1 fruit fly cellular context compared by ENCODE assay signal in genomic region chr2L:470336-470934, dm6.
TF ChIP-seq lines count a peak whose summit lies in the region.

No protein-coding gene starts in this region.

TF ChIP-seq in whole organism, embryonic, 481 proteins besides CTCF, POLR2A, EP300 and RAD21 (continued from another document):
- peak; percentile 78 for TF ChIP-seq CG30403 (GFP tag; optimal IDR thresholded peaks at IDR 0.05; lab: Kevin White, UChicago)
- TF ChIP-seq CG10959 (GFP tag; IDR thresholded peaks at IDR 0.05; lab: Robert Waterston, UW), result 0 out of 2 replicates have a peak, but pooled peaks have one; percentile 7
- TF ChIP-seq CG10462 (GFP tag; optimal IDR thresholded peaks at IDR 0.05; lab: Kevin White, UChicago), result peak; percentile 12
- TF ChIP-seq Eip74EF (GFP tag; optimal IDR thresholded peaks at IDR 0.05; lab: Kevin White, UChicago), result peak in 1 of 2 experiments; percentile 43
- TF ChIP-seq slbo (GFP tag; IDR thresholded peaks at IDR 0.05; lab: Robert Waterston, UW), result peak; percentile 82
- 0 out of 2 replicates have a peak, but pooled peaks have one; percentile 22 for TF ChIP-seq ro (GFP tag; IDR thresholded peaks at IDR 0.05; lab: Robert Waterston, UW)
- TF ChIP-seq Hr39 (optimal IDR thresholded peaks at IDR 0.05; lab: Kevin White, UChicago), result no peak
- peak; percentile 59 for TF ChIP-seq tap (tag; optimal IDR thresholded peaks at IDR 0.05; lab: Kevin White, UChicago)
- 0 out of 2 replicates have a peak, but pooled peaks have one; percentile 12 for TF ChIP-seq chm (GFP tag; IDR thresholded peaks at IDR 0.05; lab: Robert Waterston, UW)
- TF ChIP-seq maf-S (GFP tag; optimal IDR thresholded peaks at IDR 0.05; lab: Kevin White, UChicago), result peak; percentile 75
- peak; percentile 68 for TF ChIP-seq ranshi (GFP tag; IDR thresholded peaks at IDR 0.05; lab: Robert Waterston, UW)
- TF ChIP-seq nerfin-2 (GFP tag; IDR thresholded peaks at IDR 0.05; lab: Robert Waterston, UW; ENCODE audit: partially characterized antibody), result no peak
- peak; percentile 51 for TF ChIP-seq CG30431 (GFP tag; optimal IDR thresholded peaks at IDR 0.05; lab: Kevin White, UChicago)
- 0 out of 2 replicates have a peak, but pooled peaks have one; percentile 11 for TF ChIP-seq Lim3 (GFP tag; IDR thresholded peaks at IDR 0.05; lab: Robert Waterston, UW)
- TF ChIP-seq gsb-n (tag; optimal IDR thresholded peaks at IDR 0.05; lab: Kevin White, UChicago), result peak; percentile 37
- TF ChIP-seq Bgb (GFP tag; IDR thresholded peaks at IDR 0.05; lab: Robert Waterston, UW; ENCODE audit: partially characterized antibody), result no peak
- TF ChIP-seq CG11696 (GFP tag; IDR thresholded peaks at IDR 0.05; lab: Robert Waterston, UW), result peak; percentile 60
- peak; percentile 21 for TF ChIP-seq Nf-YB (GFP tag; optimal IDR thresholded peaks at IDR 0.05; lab: Kevin White, UChicago)
- TF ChIP-seq CG12391 (tag; optimal IDR thresholded peaks at IDR 0.05; lab: Kevin White, UChicago), result peak; percentile 63
- peak; percentile 84 for TF ChIP-seq fd96Cb (tag; optimal IDR thresholded peaks at IDR 0.05; lab: Kevin White, UChicago)
- peak; percentile 77 for TF ChIP-seq zfh1 (GFP tag; IDR thresholded peaks at IDR 0.05; lab: Robert Waterston, UW)
- no peak for TF ChIP-seq HLH4C (GFP tag; IDR thresholded peaks at IDR 0.05; lab: Robert Waterston, UW; ENCODE audit: partially characterized antibody)
- peak; percentile 73 for TF ChIP-seq CG15011 (GFP tag; optimal IDR thresholded peaks at IDR 0.05; lab: Kevin White, UChicago)
- no peak for TF ChIP-seq CkIIα-i1 (GFP tag; IDR thresholded peaks at IDR 0.05; lab: Robert Waterston, UW)
- no peak for TF ChIP-seq CG9797 (GFP tag; optimal IDR thresholded peaks at IDR 0.05; lab: Kevin White, UChicago)
- TF ChIP-seq CG18011 (GFP tag; optimal IDR thresholded peaks at IDR 0.05; lab: Kevin White, UChicago), result peak; percentile 30
- peak; percentile 52 for TF ChIP-seq CG13894 (tag; optimal IDR thresholded peaks at IDR 0.05; lab: Kevin White, UChicago)
- peak; percentile 91 for TF ChIP-seq CG7786 (GFP tag; optimal IDR thresholded peaks at IDR 0.05; lab: Kevin White, UChicago)
- peak; percentile 41 for TF ChIP-seq CG3995 (GFP tag; optimal IDR thresholded peaks at IDR 0.05; lab: Kevin White, UChicago)
- peak; percentile 74 for TF ChIP-seq mirr (GFP tag; optimal IDR thresholded peaks at IDR 0.05; lab: Kevin White, UChicago)
- TF ChIP-seq CG43689 (GFP tag; IDR thresholded peaks at IDR 0.05; lab: Robert Waterston, UW), result peak; percentile 37; the same call in 1 of the 2 replicates
- peak; percentile 64; the same call in 2 of the 3 replicates for TF ChIP-seq CG2889 (GFP tag; IDR thresholded peaks at IDR 0.05; lab: Robert Waterston, UW)
- peak; percentile 63 for TF ChIP-seq CG18764 (GFP tag; optimal IDR thresholded peaks at IDR 0.05; lab: Kevin White, UChicago)
- no peak for TF ChIP-seq pita (GFP tag; optimal IDR thresholded peaks at IDR 0.05; lab: Kevin White, UChicago)
- TF ChIP-seq lov (optimal IDR thresholded peaks at IDR 0.05; lab: Kevin White, UChicago), result no peak
- no peak for TF ChIP-seq lov (GFP tag; IDR thresholded peaks at IDR 0.05; lab: Robert Waterston, UW)
- peak; percentile 82 for TF ChIP-seq CG6689 (GFP tag; IDR thresholded peaks at IDR 0.05; lab: Robert Waterston, UW)
- TF ChIP-seq CG4617 (GFP tag; optimal IDR thresholded peaks at IDR 0.05; lab: Kevin White, UChicago; ENCODE audit: borderline replicate concordance), result peak; percentile 17
- no peak for TF ChIP-seq trh (GFP tag; optimal IDR thresholded peaks at IDR 0.05; lab: Kevin White, UChicago)
- TF ChIP-seq CG31365 (tag; optimal IDR thresholded peaks at IDR 0.05; lab: Kevin White, UChicago), result peak; percentile 56
- no peak for TF ChIP-seq h (optimal IDR thresholded peaks at IDR 0.05; lab: Kevin White, UChicago)
- TF ChIP-seq ken (GFP tag; IDR thresholded peaks at IDR 0.05; lab: Robert Waterston, UW), result peak; percentile 64; the same call in 2 of the 3 replicates
- no peak for TF ChIP-seq tna (GFP tag; IDR thresholded peaks at IDR 0.05; lab: Robert Waterston, UW; ENCODE audit: partially characterized antibody)
- TF ChIP-seq B-H2 (GFP tag; optimal IDR thresholded peaks at IDR 0.05; lab: Kevin White, UChicago), result peak; percentile 2
- TF ChIP-seq CG11723 (GFP tag; optimal IDR thresholded peaks at IDR 0.05; lab: Kevin White, UChicago), result peak; percentile 17
- TF ChIP-seq emc (GFP tag; optimal IDR thresholded peaks at IDR 0.05; lab: Kevin White, UChicago), result peak; percentile 39
- TF ChIP-seq Meics (GFP tag; optimal IDR thresholded peaks at IDR 0.05; lab: Kevin White, UChicago), result peak; percentile 80
- TF ChIP-seq Dip3 (GFP tag; optimal IDR thresholded peaks at IDR 0.05; lab: Kevin White, UChicago), result peak; percentile 92
- TF ChIP-seq br (optimal IDR thresholded peaks at IDR 0.05; lab: Kevin White, UChicago), result no peak
- peak; percentile 35 for TF ChIP-seq CG1603 (tag; optimal IDR thresholded peaks at IDR 0.05; lab: Kevin White, UChicago)
- peak; percentile 90 for TF ChIP-seq D19A (tag; optimal IDR thresholded peaks at IDR 0.05; lab: Kevin White, UChicago)
- TF ChIP-seq repo (GFP tag; optimal IDR thresholded peaks at IDR 0.05; lab: Kevin White, UChicago), result peak; percentile 50
- TF ChIP-seq cg (GFP tag; optimal IDR thresholded peaks at IDR 0.05; lab: Kevin White, UChicago), result peak; percentile 58
- peak; percentile 71 for TF ChIP-seq ci (GFP tag; IDR thresholded peaks at IDR 0.05; lab: Robert Waterston, UW)
- peak; percentile 78 for TF ChIP-seq chn (GFP tag; optimal IDR thresholded peaks at IDR 0.05; lab: Kevin White, UChicago)
- no peak for TF ChIP-seq hkb (optimal IDR thresholded peaks at IDR 0.05; lab: Kevin White, UChicago)
- TF ChIP-seq hkb (GFP tag; IDR thresholded peaks at IDR 0.05; lab: Robert Waterston, UW), result peak; percentile 70
- TF ChIP-seq ewg (GFP tag; optimal IDR thresholded peaks at IDR 0.05; lab: Kevin White, UChicago), result peak; percentile 61
- TF ChIP-seq pb (GFP tag; optimal IDR thresholded peaks at IDR 0.05; lab: Kevin White, UChicago), result peak; percentile 77
- peak; percentile 80 to 88 for TF ChIP-seq Pdp1 (GFP tag; optimal IDR thresholded peaks at IDR 0.05; lab: Kevin White, UChicago)
- peak; percentile 7 for TF ChIP-seq CG3065 (GFP tag; optimal IDR thresholded peaks at IDR 0.05; lab: Kevin White, UChicago)
- TF ChIP-seq CG12104 (GFP tag; optimal IDR thresholded peaks at IDR 0.05; lab: Kevin White, UChicago), result peak; percentile 58
- TF ChIP-seq HmgZ (tag; optimal IDR thresholded peaks at IDR 0.05; lab: Kevin White, UChicago), result peak; percentile 46
- no peak for TF ChIP-seq hth (optimal IDR thresholded peaks at IDR 0.05; lab: Kevin White, UChicago)
- TF ChIP-seq insv (GFP tag; optimal IDR thresholded peaks at IDR 0.05; lab: Kevin White, UChicago), result no peak
- TF ChIP-seq Lhr (GFP tag; optimal IDR thresholded peaks at IDR 0.05; lab: Kevin White, UChicago), result no peak
- peak; percentile 76 for TF ChIP-seq esg (GFP tag; conservative IDR thresholded peaks at IDR 0.05; lab: Robert Waterston, UW)
- TF ChIP-seq CG4424 (GFP tag; optimal IDR thresholded peaks at IDR 0.05; lab: Kevin White, UChicago), result peak; percentile 71
- peak; percentile 82 for TF ChIP-seq CG18599 (GFP tag; optimal IDR thresholded peaks at IDR 0.05; lab: Kevin White, UChicago)
- TF ChIP-seq CG1647 (GFP tag; optimal IDR thresholded peaks at IDR 0.05; lab: Kevin White, UChicago), result peak; percentile 32
- TF ChIP-seq CG6254 (GFP tag; optimal IDR thresholded peaks at IDR 0.05; lab: Kevin White, UChicago), result no peak
- peak; percentile 83 for TF ChIP-seq ab (GFP tag; optimal IDR thresholded peaks at IDR 0.05; lab: Kevin White, UChicago)
- TF ChIP-seq CG9437 (GFP tag; optimal IDR thresholded peaks at IDR 0.05; lab: Kevin White, UChicago), result peak; percentile 49
- TF ChIP-seq pfk (GFP tag; optimal IDR thresholded peaks at IDR 0.05; lab: Kevin White, UChicago), result no peak
- peak; percentile 35 for TF ChIP-seq CG3407 (GFP tag; optimal IDR thresholded peaks at IDR 0.05; lab: Kevin White, UChicago)
- peak; percentile 73 for TF ChIP-seq slou (GFP tag; optimal IDR thresholded peaks at IDR 0.05; lab: Kevin White, UChicago)
- TF ChIP-seq tll (GFP tag; optimal IDR thresholded peaks at IDR 0.05; lab: Kevin White, UChicago), result no peak
- no peak for TF ChIP-seq pros (GFP tag; optimal IDR thresholded peaks at IDR 0.05; lab: Kevin White, UChicago)
- no peak for TF ChIP-seq knrl (GFP tag; IDR thresholded peaks at IDR 0.05; lab: Robert Waterston, UW; ENCODE audit: partially characterized antibody)
- peak; percentile 78 for TF ChIP-seq CG12236 (GFP tag; optimal IDR thresholded peaks at IDR 0.05; lab: Kevin White, UChicago)
- peak; percentile 74 for TF ChIP-seq Dad (GFP tag; optimal IDR thresholded peaks at IDR 0.05; lab: Kevin White, UChicago)
- TF ChIP-seq fru (optimal IDR thresholded peaks at IDR 0.05; lab: Kevin White, UChicago), result no peak
- TF ChIP-seq Hr3 (GFP tag; optimal IDR thresholded peaks at IDR 0.05; lab: Kevin White, UChicago), result peak; percentile 62
- TF ChIP-seq Mad (GFP tag; optimal IDR thresholded peaks at IDR 0.05; lab: Kevin White, UChicago), result peak; percentile 77
- TF ChIP-seq pan (optimal IDR thresholded peaks at IDR 0.05; lab: Kevin White, UChicago), result no peak
- TF ChIP-seq pan (GFP tag; optimal IDR thresholded peaks at IDR 0.05 in 1 of 2, IDR thresholded peaks at IDR 0.05 in 1 of 2), result peak in 1 of 2 experiments; percentile 74
- TF ChIP-seq CG13123 (GFP tag; optimal IDR thresholded peaks at IDR 0.05; lab: Kevin White, UChicago), result peak; percentile 62
- TF ChIP-seq ind (GFP tag; optimal IDR thresholded peaks at IDR 0.05; lab: Kevin White, UChicago), result peak; percentile 82
- no peak for TF ChIP-seq sc (optimal IDR thresholded peaks at IDR 0.05; lab: Kevin White, UChicago)
- peak; percentile 24 for TF ChIP-seq sc (GFP tag; optimal IDR thresholded peaks at IDR 0.05; lab: Kevin White, UChicago)
- peak; percentile 79 for TF ChIP-seq Side (GFP tag; optimal IDR thresholded peaks at IDR 0.05; lab: Kevin White, UChicago)
- peak; percentile 87 for TF ChIP-seq eyg (GFP tag; optimal IDR thresholded peaks at IDR 0.05; lab: Kevin White, UChicago)
- 0 out of 2 replicates have a peak, but pooled peaks have one; percentile 11 for TF ChIP-seq bowl (GFP tag; IDR thresholded peaks at IDR 0.05; lab: Robert Waterston, UW)
- TF ChIP-seq Fer1 (GFP tag; optimal IDR thresholded peaks at IDR 0.05; lab: Kevin White, UChicago), result peak; percentile 87
- TF ChIP-seq CG31441 (GFP tag; IDR thresholded peaks at IDR 0.05; lab: Robert Waterston, UW), result peak; percentile 45
- TF ChIP-seq BtbVII (GFP tag; optimal IDR thresholded peaks at IDR 0.05; lab: Kevin White, UChicago), result peak; percentile 14
- peak; percentile 3 for TF ChIP-seq kah (GFP tag; optimal IDR thresholded peaks at IDR 0.05; lab: Kevin White, UChicago)
- TF ChIP-seq CG10366 (GFP tag; IDR thresholded peaks at IDR 0.05; lab: Robert Waterston, UW), result peak; percentile 64
- peak; percentile 77 for TF ChIP-seq stc (GFP tag; IDR thresholded peaks at IDR 0.05; lab: Robert Waterston, UW)
- peak; percentile 59 for TF ChIP-seq schlank (tag; optimal IDR thresholded peaks at IDR 0.05; lab: Kevin White, UChicago)
- TF ChIP-seq z (GFP tag; IDR thresholded peaks at IDR 0.05; lab: Robert Waterston, UW), result no peak
- TF ChIP-seq shn (GFP tag; optimal IDR thresholded peaks at IDR 0.05; lab: Kevin White, UChicago), result peak; percentile 88
- peak; percentile 71 for TF ChIP-seq Chrac-16 (GFP tag; optimal IDR thresholded peaks at IDR 0.05; lab: Kevin White, UChicago)
- peak; percentile 42 for TF ChIP-seq p53 (GFP tag; optimal IDR thresholded peaks at IDR 0.05; lab: Kevin White, UChicago)
- TF ChIP-seq Stat92E (GFP tag; optimal IDR thresholded peaks at IDR 0.05; lab: Kevin White, UChicago), result no peak
- TF ChIP-seq Ada2b (GFP tag; IDR thresholded peaks at IDR 0.05; lab: Robert Waterston, UW), result peak; percentile 70; the same call in 1 of the 2 replicates
- peak; percentile 77 for TF ChIP-seq vfl (GFP tag; optimal IDR thresholded peaks at IDR 0.05; lab: Kevin White, UChicago)
- peak; percentile 76 for TF ChIP-seq CG10274 (GFP tag; optimal IDR thresholded peaks at IDR 0.05; lab: Kevin White, UChicago)
- no peak for TF ChIP-seq D (optimal IDR thresholded peaks at IDR 0.05; lab: Kevin White, UChicago)
- peak; percentile 21 for TF ChIP-seq D (GFP tag; optimal IDR thresholded peaks at IDR 0.05; lab: Kevin White, UChicago)
- no peak for TF ChIP-seq zf30C (GFP tag; optimal IDR thresholded peaks at IDR 0.05; lab: Kevin White, UChicago)
- peak; percentile 26 for TF ChIP-seq CG15073 (GFP tag; optimal IDR thresholded peaks at IDR 0.05; lab: Kevin White, UChicago)
- TF ChIP-seq CG2202 (tag; optimal IDR thresholded peaks at IDR 0.05; lab: Kevin White, UChicago), result no peak
- TF ChIP-seq CG11695 (GFP tag; IDR thresholded peaks at IDR 0.05; lab: Robert Waterston, UW), result peak; percentile 82
- peak; percentile 82 for TF ChIP-seq sd (tag; optimal IDR thresholded peaks at IDR 0.05; lab: Kevin White, UChicago)
- TF ChIP-seq CG10267 (tag; optimal IDR thresholded peaks at IDR 0.05; lab: Kevin White, UChicago), result peak; percentile 4
